Worm (Caenorhabditis elegans): ENCODE measurements around the gene C06G4.6.

DNA sequence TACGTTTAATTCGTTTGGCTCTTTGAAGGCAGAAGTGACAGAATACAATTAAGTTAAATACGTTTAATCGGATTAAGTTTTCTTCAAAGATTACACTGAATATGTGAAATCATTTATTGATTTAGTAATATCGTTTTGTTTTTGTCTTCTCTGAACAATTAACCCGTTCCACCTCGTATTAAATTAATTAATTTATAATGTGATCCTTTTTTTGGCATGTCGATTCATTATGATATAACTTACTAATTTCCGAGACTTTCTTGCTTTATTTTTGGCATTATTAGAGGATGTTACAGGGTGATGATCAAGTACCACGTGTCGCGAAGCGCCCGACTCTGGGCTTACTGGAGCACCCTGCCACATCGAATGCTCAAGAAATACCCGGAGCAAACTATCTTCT lies 40.0 kb downstream of the C06G4.6 start, which contains the start of gene K12H4.5:
- no peak for TF ChIP-seq him-1 (tag; optimal IDR thresholded peaks at IDR 0.05)
- no peak for TF ChIP-seq dao-5 (tag; optimal IDR thresholded peaks at IDR 0.05)

All from whole organism, L4/young adult.